Fruit fly (Drosophila melanogaster): Measurements from ENCODE around the gene mth.

Gene mth

DNA sequence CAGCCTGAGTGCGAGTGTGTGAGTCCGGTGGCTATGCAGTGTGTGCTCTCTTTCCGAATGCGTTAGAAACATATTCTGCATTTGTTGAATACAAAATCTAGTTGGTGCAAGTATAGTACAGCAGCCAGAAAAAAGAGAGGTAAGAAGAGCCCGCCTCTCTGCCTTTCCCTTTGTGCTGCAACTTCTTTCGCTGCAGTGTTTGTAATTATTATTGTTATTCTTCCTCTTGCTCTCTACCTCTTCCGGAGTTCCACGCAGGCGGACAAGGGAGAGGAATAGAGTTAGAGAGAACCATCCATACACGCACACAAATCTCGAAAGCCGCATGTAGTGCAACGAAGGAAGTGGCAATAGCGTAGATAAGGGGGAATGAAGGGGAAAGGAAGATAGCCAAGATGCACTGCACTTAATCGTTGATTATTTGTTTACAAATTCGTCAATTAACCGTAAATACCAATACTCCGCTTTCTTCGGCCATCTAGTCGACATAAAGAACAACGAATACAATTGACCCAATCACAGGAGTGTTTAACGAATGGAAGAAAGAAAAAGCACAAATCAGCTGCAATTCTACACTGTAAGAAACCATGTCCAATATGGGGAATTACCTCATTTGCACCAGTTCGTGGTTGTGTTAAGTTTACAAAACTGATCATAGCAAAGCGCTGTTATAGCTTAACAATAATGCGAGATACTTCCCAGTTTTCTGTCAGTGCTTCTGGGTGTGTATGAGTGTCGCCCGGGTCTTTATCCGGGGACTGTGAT is 1.1 kb upstream of the mth start (continued):
- TF ChIP-seq GATAe (GFP tag; conservative IDR thresholded peaks at IDR 0.05) (no peak), NFAT (GFP tag; IDR thresholded peaks at IDR 0.05) (peak; percentile 40; the same call in 1 of the 2 replicates), B-H1 (GFP tag; IDR thresholded peaks at IDR 0.05) (peak; percentile 43; the same call in 1 of the 3 replicates), Sox102F (GFP tag; optimal IDR thresholded peaks at IDR 0.05) (peak; percentile 86), Pdp1 (GFP tag; optimal IDR thresholded peaks at IDR 0.05) (peak; percentile 63 to 88), Mes4 (GFP tag; optimal IDR thresholded peaks at IDR 0.05) (peak; percentile 44), usp (GFP tag; optimal IDR thresholded peaks at IDR 0.05) (no peak), Taf1 (GFP tag; IDR thresholded peaks at IDR 0.05) (no peak), sens (GFP tag) (peak; percentile 98), HLH54F (GFP tag; optimal IDR thresholded peaks at IDR 0.05) (peak; percentile 16), z (GFP tag; IDR thresholded peaks at IDR 0.05) (0 out of 3 replicates have a peak, but pooled peaks have one; percentile 36), ftz-f1 (GFP tag; optimal IDR thresholded peaks at IDR 0.05) (no peak), Hr78 (GFP tag; optimal IDR thresholded peaks at IDR 0.05) (peak in 1 of 2 experiments; percentile 80), Hey (tag; optimal IDR thresholded peaks at IDR 0.05) (no peak), CG30403 (GFP tag; optimal IDR thresholded peaks at IDR 0.05) (peak; percentile 77), CG10274 (GFP tag; optimal IDR thresholded peaks at IDR 0.05) (no peak), CG2889 (GFP tag; IDR thresholded peaks at IDR 0.05) (peak; percentile 44; the same call in 1 of the 3 replicates), CG13424 (tag; optimal IDR thresholded peaks at IDR 0.05) (peak; percentile 69), sna (GFP tag; IDR thresholded peaks at IDR 0.05; ENCODE audit: partially characterized antibody) (no peak), chn (GFP tag; optimal IDR thresholded peaks at IDR 0.05) (peak; percentile 74), eyg (GFP tag; optimal IDR thresholded peaks at IDR 0.05) (peak; percentile 54), CG7987 (GFP tag; optimal IDR thresholded peaks at IDR 0.05) (no peak), HLH4C (GFP tag; IDR thresholded peaks at IDR 0.05; ENCODE audit: partially characterized antibody) (no peak), abd-A (tag; optimal IDR thresholded peaks at IDR 0.05) (no peak), Bdp1 (GFP tag; optimal IDR thresholded peaks at IDR 0.05) (peak; percentile 55), slp2 (GFP tag; optimal IDR thresholded peaks at IDR 0.05) (peak; percentile 49), CG31388 (GFP tag; optimal IDR thresholded peaks at IDR 0.05) (peak; percentile 27), wek (GFP tag; optimal IDR thresholded peaks at IDR 0.05) (peak; percentile 65), fd3F (GFP tag; optimal IDR thresholded peaks at IDR 0.05) (no peak), PHDP (tag; optimal IDR thresholded peaks at IDR 0.05) (peak; percentile 62), klu (GFP tag; IDR thresholded peaks at IDR 0.05) (no peak), grau (tag; optimal IDR thresholded peaks at IDR 0.05) (peak; percentile 60), chm (GFP tag; IDR thresholded peaks at IDR 0.05) (peak; percentile 88), CG17361 (GFP tag; IDR thresholded peaks at IDR 0.05) (peak; percentile 55; the same call in 2 of the 3 replicates), kah (GFP tag; optimal IDR thresholded peaks at IDR 0.05) (peak; percentile 61), ato (GFP tag; IDR thresholded peaks at IDR 0.05; ENCODE audit: partially characterized antibody) (no peak), nerfin-2 (GFP tag; IDR thresholded peaks at IDR 0.05; ENCODE audit: partially characterized antibody) (no peak), CG3838 (GFP tag; optimal IDR thresholded peaks at IDR 0.05) (no peak), CG3847 (GFP tag; IDR thresholded peaks at IDR 0.05) (0 out of 2 replicates have a peak, but pooled peaks have one; percentile 35), sd (tag; optimal IDR thresholded peaks at IDR 0.05) (no peak), CG10321 (GFP tag; IDR thresholded peaks at IDR 0.05) (no peak), BtbVII (GFP tag; optimal IDR thresholded peaks at IDR 0.05) (no peak), zfh1 (GFP tag; IDR thresholded peaks at IDR 0.05) (peak; percentile 92), CG13775 (GFP tag; optimal IDR thresholded peaks at IDR 0.05) (peak; percentile 53), phol (tag; optimal IDR thresholded peaks at IDR 0.05) (peak; percentile 79), CG7786 (GFP tag; optimal IDR thresholded peaks at IDR 0.05) (peak; percentile 73), CG32772 (GFP tag; IDR thresholded peaks at IDR 0.05) (peak; percentile 82), tx (GFP tag; optimal IDR thresholded peaks at IDR 0.05) (peak; percentile 59)
